Fruit fly (Drosophila melanogaster): ENCODE results near the gene RpL9.

Gene RpL9

DNA sequence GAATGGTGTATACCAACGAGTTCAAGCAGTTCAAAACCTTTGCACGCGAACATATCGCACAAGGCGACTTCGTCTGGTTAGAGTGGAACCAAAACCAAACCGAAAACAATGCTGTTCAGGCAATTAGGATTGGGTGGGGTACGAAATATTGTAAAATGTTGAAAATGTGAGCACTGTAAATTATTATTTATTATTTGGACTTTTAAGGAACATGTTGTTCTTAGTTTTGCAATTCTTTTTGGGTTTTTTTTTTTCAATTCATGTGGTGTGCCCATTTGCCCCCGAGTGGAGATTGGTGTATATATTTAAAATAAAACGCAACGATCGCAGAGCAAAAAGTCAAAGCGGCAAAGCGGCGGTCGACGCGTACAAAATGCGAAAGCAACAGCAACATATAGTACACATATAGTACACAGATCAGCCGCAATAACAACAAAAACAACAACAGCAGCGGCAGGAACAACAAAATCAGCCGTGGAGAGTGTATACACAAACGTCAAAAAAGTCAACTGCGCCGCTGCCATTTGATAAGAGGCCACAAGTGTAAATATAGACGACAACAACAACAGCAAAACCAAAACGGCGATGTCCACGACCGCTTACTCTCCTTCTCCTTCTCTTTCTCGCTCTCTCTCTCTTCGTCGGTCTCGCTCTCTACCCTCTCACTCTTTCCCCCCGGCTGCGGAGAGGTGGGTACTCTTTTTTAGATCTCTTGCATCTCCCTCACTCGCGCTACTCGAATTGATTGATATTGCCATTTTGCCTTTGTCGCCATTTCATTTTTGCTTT is 40.9 kb upstream of the RpL9 start (continued):
- TF ChIP-seq gcm (GFP tag; optimal IDR thresholded peaks at IDR 0.05): peak; percentile 16
- TF ChIP-seq CG8478 (optimal IDR thresholded peaks at IDR 0.05): no peak
- no peak; the same call in 1 of the 2 replicates for TF ChIP-seq CG6689 (GFP tag; IDR thresholded peaks at IDR 0.05)
- TF ChIP-seq tin (GFP tag; optimal IDR thresholded peaks at IDR 0.05): no peak
- TF ChIP-seq CG13287 (GFP tag; IDR thresholded peaks at IDR 0.05; ENCODE audit: partially characterized antibody): no peak
- TF ChIP-seq amos (GFP tag; IDR thresholded peaks at IDR 0.05; ENCODE audit: partially characterized antibody): no peak
- TF ChIP-seq sim (GFP tag; IDR thresholded peaks at IDR 0.05): 0 out of 2 replicates have a peak, but pooled peaks have one; percentile 7
- no peak for TF ChIP-seq Mad (GFP tag; optimal IDR thresholded peaks at IDR 0.05)
- TF ChIP-seq cwo (GFP tag; optimal IDR thresholded peaks at IDR 0.05): peak; percentile 45
- no peak for TF ChIP-seq p53 (GFP tag; optimal IDR thresholded peaks at IDR 0.05)
- TF ChIP-seq CG9876 (GFP tag; optimal IDR thresholded peaks at IDR 0.05): no peak
- TF ChIP-seq Adf1 (GFP tag; IDR thresholded peaks at IDR 0.05): peak; percentile 71
- peak; percentile 23 for TF ChIP-seq CG10274 (GFP tag; optimal IDR thresholded peaks at IDR 0.05)
- no peak for TF ChIP-seq gfzf (GFP tag; optimal IDR thresholded peaks at IDR 0.05)
- TF ChIP-seq Ptx1 (GFP tag; IDR thresholded peaks at IDR 0.05): peak; percentile 36; the same call in 1 of the 2 replicates
- no peak for TF ChIP-seq nmo (GFP tag; optimal IDR thresholded peaks at IDR 0.05)
- TF ChIP-seq CG10565 (GFP tag; optimal IDR thresholded peaks at IDR 0.05): no peak
- peak; percentile 49 for TF ChIP-seq nom (GFP tag; optimal IDR thresholded peaks at IDR 0.05)
- TF ChIP-seq crc (GFP tag; optimal IDR thresholded peaks at IDR 0.05): no peak
- TF ChIP-seq Camta (GFP tag; optimal IDR thresholded peaks at IDR 0.05): no peak
- no peak for TF ChIP-seq rib (GFP tag; IDR thresholded peaks at IDR 0.05)
- TF ChIP-seq Bteb2 (GFP tag; optimal IDR thresholded peaks at IDR 0.05): no peak
- no peak for TF ChIP-seq kay (GFP tag; optimal IDR thresholded peaks at IDR 0.05)
- no peak for TF ChIP-seq CG2199 (GFP tag; IDR thresholded peaks at IDR 0.05)
- TF ChIP-seq CG11560 (tag; IDR thresholded peaks at IDR 0.05): no peak
- peak; percentile 62 for TF ChIP-seq CG13296 (GFP tag; optimal IDR thresholded peaks at IDR 0.05)
- peak; percentile 54 for TF ChIP-seq CG17385 (GFP tag; optimal IDR thresholded peaks at IDR 0.05)
- TF ChIP-seq knrl (GFP tag; IDR thresholded peaks at IDR 0.05; ENCODE audit: partially characterized antibody): no peak
- TF ChIP-seq HLHmδ (GFP tag; optimal IDR thresholded peaks at IDR 0.05): peak; percentile 19
- peak; percentile 1 for TF ChIP-seq CG12744 (GFP tag; optimal IDR thresholded peaks at IDR 0.05)
- TF ChIP-seq CTCF (GFP tag; optimal IDR thresholded peaks at IDR 0.05): peak; percentile 19
- no peak for TF ChIP-seq CG10979 (tag; optimal IDR thresholded peaks at IDR 0.05)
- no peak for TF ChIP-seq CG2202 (tag; optimal IDR thresholded peaks at IDR 0.05)
- TF ChIP-seq Poxn (GFP tag; IDR thresholded peaks at IDR 0.05): no peak
- no peak for TF ChIP-seq CG12236 (GFP tag; optimal IDR thresholded peaks at IDR 0.05)
- TF ChIP-seq Oli (tag; optimal IDR thresholded peaks at IDR 0.05): peak; percentile 48
- peak; percentile 45 for TF ChIP-seq CG4328 (GFP tag; optimal IDR thresholded peaks at IDR 0.05)
- TF ChIP-seq Lpt (GFP tag; optimal IDR thresholded peaks at IDR 0.05): no peak
- peak; percentile 54; the same call in 2 of the 3 replicates for TF ChIP-seq so (GFP tag; IDR thresholded peaks at IDR 0.05)
- TF ChIP-seq Fer2 (tag; optimal IDR thresholded peaks at IDR 0.05): peak; percentile 0
- TF ChIP-seq gsb-n (tag; optimal IDR thresholded peaks at IDR 0.05): no peak
- no peak for TF ChIP-seq CG8765 (GFP tag; IDR thresholded peaks at IDR 0.05)
- TF ChIP-seq peb (GFP tag; IDR thresholded peaks at IDR 0.05): no peak
- no peak for TF ChIP-seq pum (GFP tag; optimal IDR thresholded peaks at IDR 0.05)
- no peak for TF ChIP-seq Sry-δ (GFP tag; optimal IDR thresholded peaks at IDR 0.05)
- no peak for TF ChIP-seq gro (GFP tag; optimal IDR thresholded peaks at IDR 0.05)
- TF ChIP-seq sob (GFP tag; IDR thresholded peaks at IDR 0.05): peak; percentile 26; the same call in 1 of the 2 replicates
- 0 out of 2 replicates have a peak, but pooled peaks have one; percentile 15 for TF ChIP-seq Ada2b (GFP tag; IDR thresholded peaks at IDR 0.05)
- no peak for TF ChIP-seq CG12391 (tag; optimal IDR thresholded peaks at IDR 0.05)
- peak; percentile 13 for TF ChIP-seq Dek (tag; optimal IDR thresholded peaks at IDR 0.05)
- TF ChIP-seq Doc2 (GFP tag; IDR thresholded peaks at IDR 0.05): no peak

All from whole organism, embryonic.